Fruit fly (Drosophila melanogaster) whole organism, prepupa: Measurements from ENCODE around the gene CG16824.

Source experiments
- CG10631 ChIP-seq: fragments of 200-800 bp; sonication (Bioruptor generic); optimal IDR thresholded peaks from 2 replicates; lab custom pipeline; 2016; ENCODE audit warnings: missing biosample characterization, missing genetic modification characterization
- CG10669 ChIP-seq: fragments of 200-800 bp; sonication (Bioruptor generic); optimal IDR thresholded peaks from 3 replicates; lab custom pipeline; 2018; ENCODE audit warnings: missing biosample characterization, mild to moderate bottlenecking, missing genetic modification characterization, moderate library complexity
- CG11294 ChIP-seq: fragments of 200-800 bp; sonication (Bioruptor generic); IDR thresholded peaks from 2 replicates; pipeline ENCODE4 v1.3.6; 2022; ENCODE audit warnings: missing biosample characterization, missing genetic modification characterization
- CG11762 ChIP-seq: fragments of 200-800 bp; sonication (Bioruptor generic); optimal IDR thresholded peaks from 3 replicates; lab custom pipeline; 2016; ENCODE audit warnings: missing biosample characterization, missing genetic modification characterization; ENCODE audit not compliant: insufficient read depth
- CG11902 ChIP-seq: fragments of 200-800 bp; sonication (Bioruptor generic); optimal IDR thresholded peaks from 3 replicates; lab custom pipeline; 2016; ENCODE audit warnings: missing biosample characterization, missing genetic modification characterization
- CG15336 ChIP-seq: fragments of 200-800 bp; sonication (Bioruptor generic); IDR thresholded peaks from 2 replicates; pipeline ENCODE4 v1.3.6; 2022; ENCODE audit warnings: missing biosample characterization, missing genetic modification characterization
- CG3032 ChIP-seq: fragments of 200-800 bp; optimal IDR thresholded peaks from 2 replicates; lab custom pipeline; 2019; ENCODE audit warnings: missing biosample characterization, mild to moderate bottlenecking, missing genetic modification characterization, moderate library complexity
- CG31627 ChIP-seq: fragments of 200-800 bp; sonication (Bioruptor generic); optimal IDR thresholded peaks from 3 replicates; lab custom pipeline; 2016; ENCODE audit warnings: missing biosample characterization, missing genetic modification characterization
- CG32006 ChIP-seq: fragments of 200-800 bp; sonication (Bioruptor generic); optimal IDR thresholded peaks from 3 replicates; lab custom pipeline; 2017; ENCODE audit warnings: missing biosample characterization, mild to moderate bottlenecking, missing genetic modification characterization
- CG34406 ChIP-seq: fragments of 200-800 bp; sonication (Bioruptor generic); optimal IDR thresholded peaks from 3 replicates; lab custom pipeline; 2016; ENCODE audit warnings: missing biosample characterization, missing genetic modification characterization
- CG3919 ChIP-seq: fragments of 200-800 bp; sonication (Bioruptor generic); optimal IDR thresholded peaks from 3 replicates; lab custom pipeline; 2016; ENCODE audit warnings: missing biosample characterization, missing genetic modification characterization
- CG6163 ChIP-seq: fragments of 200-800 bp; sonication (Bioruptor generic); IDR thresholded peaks from 3 replicates; pipeline ENCODE4 v1.3.6; 2022; ENCODE audit warnings: missing biosample characterization, missing genetic modification characterization
- CG6276 ChIP-seq: fragments of 200-800 bp; sonication (Bioruptor generic); optimal IDR thresholded peaks from 2 replicates; lab custom pipeline; 2017; ENCODE audit warnings: missing biosample characterization, mild to moderate bottlenecking, missing genetic modification characterization
- CG6792 ChIP-seq: fragments of 200-800 bp; sonication (Bioruptor generic); optimal IDR thresholded peaks from 3 replicates; lab custom pipeline; 2016; ENCODE audit warnings: missing biosample characterization, missing genetic modification characterization
- CG6854 ChIP-seq: fragments of 200-800 bp; sonication (Bioruptor generic); optimal IDR thresholded peaks from 2 replicates; lab custom pipeline; 2017; ENCODE audit warnings: missing biosample characterization, mild to moderate bottlenecking, missing genetic modification characterization
- CG8119 ChIP-seq: fragments of 200-800 bp; sonication (Bioruptor generic); IDR thresholded peaks from 3 replicates; pipeline ENCODE4 v1.3.6; 2022; ENCODE audit warnings: missing biosample characterization, missing genetic modification characterization
- CG8319 ChIP-seq: fragments of 200-800 bp; sonication (Bioruptor generic); optimal IDR thresholded peaks from 3 replicates; lab custom pipeline; 2016; ENCODE audit warnings: missing biosample characterization, missing genetic modification characterization
- CG8632 ChIP-seq: fragments of 200-800 bp; sonication (Bioruptor generic); optimal IDR thresholded peaks from 3 replicates; lab custom pipeline; 2016; ENCODE audit warnings: missing biosample characterization, missing genetic modification characterization
- CG9139 ChIP-seq: fragments of 200-800 bp; sonication (Bioruptor generic); optimal IDR thresholded peaks from 3 replicates; lab custom pipeline; 2017; ENCODE audit warnings: missing biosample characterization, mild to moderate bottlenecking, missing genetic modification characterization
- Eip75B ChIP-seq: fragments of 200-800 bp; sonication (Bioruptor generic); optimal IDR thresholded peaks from 3 replicates; lab custom pipeline; 2016; ENCODE audit warnings: missing biosample characterization, missing genetic modification characterization
- Eip93F ChIP-seq: fragments of 200-800 bp; sonication (Bioruptor generic); optimal IDR thresholded peaks from 2 replicates; lab custom pipeline; 2016; ENCODE audit warnings: missing biosample characterization, mild to moderate bottlenecking, missing genetic modification characterization
- Ets21C ChIP-seq: fragments of 200-800 bp; sonication (Bioruptor generic); optimal IDR thresholded peaks from 3 replicates; lab custom pipeline; 2016; ENCODE audit warnings: missing biosample characterization, missing genetic modification characterization
- Ets96B ChIP-seq: fragments of 200-800 bp; optimal IDR thresholded peaks from 2 replicates; lab custom pipeline; 2019; ENCODE audit warnings: missing biosample characterization, mild to moderate bottlenecking, missing genetic modification characterization, moderate library complexity
- Gug ChIP-seq: fragments of 200-800 bp; sonication (Bioruptor generic); IDR thresholded peaks from 2 replicates; pipeline ENCODE4 v1.3.6; 2022; ENCODE audit warnings: missing biosample characterization, missing genetic modification characterization
- Hr38 ChIP-seq: sonication (Bioruptor generic); optimal IDR thresholded peaks from 2 replicates; lab custom pipeline; 2016; ENCODE audit warnings: missing biosample characterization, missing genetic modification characterization
- Met ChIP-seq: fragments of 200-800 bp; sonication (Bioruptor generic); optimal IDR thresholded peaks from 3 replicates; lab custom pipeline; 2016; ENCODE audit warnings: missing biosample characterization, missing genetic modification characterization
- OdsH ChIP-seq: fragments of 200-800 bp; sonication (Bioruptor generic); optimal IDR thresholded peaks from 3 replicates; lab custom pipeline; 2016; ENCODE audit warnings: missing biosample characterization, missing genetic modification characterization
- Smox ChIP-seq: fragments of 200-800 bp; sonication (Bioruptor generic); optimal IDR thresholded peaks from 3 replicates; lab custom pipeline; 2016; ENCODE audit warnings: missing biosample characterization, missing genetic modification characterization
- Sox14 ChIP-seq: fragments of 200-800 bp; sonication (Bioruptor generic); optimal IDR thresholded peaks from 3 replicates; lab custom pipeline; 2016; ENCODE audit warnings: missing biosample characterization, missing genetic modification characterization
- Sox15 ChIP-seq: fragments of 200-800 bp; sonication (Bioruptor generic); optimal IDR thresholded peaks from 3 replicates; lab custom pipeline; 2016; ENCODE audit warnings: missing biosample characterization, missing genetic modification characterization
- dsx ChIP-seq: fragments of 200-800 bp; optimal IDR thresholded peaks from 3 replicates; lab custom pipeline; 2019; ENCODE audit warnings: missing biosample characterization, mild to moderate bottlenecking, missing genetic modification characterization, moderate library complexity; ENCODE audit not compliant: poor library complexity, severe bottlenecking
- eg ChIP-seq: fragments of 200-800 bp; sonication (Bioruptor generic); IDR thresholded peaks from 3 replicates; pipeline ENCODE4 v1.3.6; 2022; ENCODE audit warnings: missing biosample characterization, missing genetic modification characterization
- esn ChIP-seq: fragments of 200-800 bp; sonication (Bioruptor generic); optimal IDR thresholded peaks from 2 replicates; lab custom pipeline; 2016; ENCODE audit warnings: missing biosample characterization, mild to moderate bottlenecking, missing genetic modification characterization, moderate library complexity
- fd59A ChIP-seq: fragments of 200-800 bp; sonication (Bioruptor generic); optimal IDR thresholded peaks from 2 replicates; lab custom pipeline; 2017; ENCODE audit warnings: missing biosample characterization, mild to moderate bottlenecking, missing genetic modification characterization, missing genetic modification reagents
- lz ChIP-seq: fragments of 200-800 bp; sonication (Bioruptor generic); optimal IDR thresholded peaks from 3 replicates; lab custom pipeline; 2016; ENCODE audit warnings: missing biosample characterization, missing genetic modification characterization
- salr ChIP-seq, 2 experiments: fragments of 200-800 bp; sonication (Bioruptor generic); optimal IDR thresholded peaks; 3 replicates each; lab custom pipeline; 2016 to 2018; ENCODE audit warnings: missing biosample characterization in 2 of 2, missing genetic modification characterization in 2 of 2, mild to moderate bottlenecking in 1 of 2
- spab ChIP-seq: fragments of 200-800 bp; sonication (Bioruptor generic); optimal IDR thresholded peaks from 2 replicates; lab custom pipeline; 2017; ENCODE audit warnings: missing biosample characterization, mild to moderate bottlenecking, missing genetic modification characterization, missing genetic modification reagents
- svp ChIP-seq: fragments of 200-800 bp; sonication (Bioruptor generic); peaks from one replicate; lab custom pipeline; 2016; ENCODE audit warnings: missing biosample characterization, missing genetic modification characterization
- topi ChIP-seq: fragments of 200-800 bp; sonication (Bioruptor generic); optimal IDR thresholded peaks from 3 replicates; lab custom pipeline; 2016; ENCODE audit warnings: missing biosample characterization, missing genetic modification characterization

CG16824 gene

DNA sequence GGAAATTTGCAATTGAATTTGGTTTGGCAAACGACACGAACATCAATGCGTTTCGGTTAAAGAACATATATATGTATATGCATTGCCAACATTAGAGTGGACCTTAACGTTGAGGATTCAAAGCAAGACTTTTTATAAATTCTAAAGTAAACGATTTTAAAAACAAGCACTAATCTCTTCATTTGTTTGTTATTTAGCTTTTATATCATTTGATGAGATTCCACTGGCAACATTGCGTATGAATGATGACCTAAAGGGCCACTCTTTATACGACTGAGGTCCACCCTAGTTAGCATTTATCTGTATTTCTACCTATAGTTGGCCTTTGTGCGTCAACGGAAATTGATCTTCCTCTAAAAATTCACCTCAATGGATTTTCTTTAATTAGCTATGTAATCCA is 34.1 kb upstream of the CG16824 start (continued):
- no peak for TF ChIP-seq esn (GFP tag; lab: Kevin White, UChicago)
- TF ChIP-seq Sox15 (GFP tag; lab: Kevin White, UChicago): no peak
- TF ChIP-seq CG9139: no peak
- no peak for TF ChIP-seq CG6854
- TF ChIP-seq Hr38 (GFP tag; lab: Kevin White, UChicago): no peak
- no peak for TF ChIP-seq CG10669 (GFP tag; lab: Kevin White, UChicago)
- no peak for TF ChIP-seq lz
- TF ChIP-seq CG6276 (GFP tag; lab: Kevin White, UChicago): peak; percentile 52
- TF ChIP-seq CG8632 (GFP tag; lab: Kevin White, UChicago): no peak
- no peak for TF ChIP-seq dsx (GFP tag; lab: Kevin White, UChicago)
- TF ChIP-seq CG15336 (GFP tag; lab: Robert Waterston, UW): peak; percentile 66
- TF ChIP-seq CG6163: peak; percentile 53; the same call in 1 of the 3 replicates
- TF ChIP-seq Eip93F (GFP tag; lab: Kevin White, UChicago): no peak
- TF ChIP-seq CG3032 (tag; lab: Kevin White, UChicago): no peak
- TF ChIP-seq eg (GFP tag; lab: Robert Waterston, UW): no peak; the same call in 2 of the 3 replicates
- no peak for TF ChIP-seq Sox14 (GFP tag; lab: Kevin White, UChicago)
- no peak for TF ChIP-seq CG34406 (GFP tag; lab: Kevin White, UChicago)
- no peak for TF ChIP-seq fd59A
- peak; percentile 42 for TF ChIP-seq CG3919 (GFP tag; lab: Kevin White, UChicago)
- TF ChIP-seq CG8119 (GFP tag; lab: Robert Waterston, UW): peak; percentile 60; the same call in 2 of the 3 replicates
- TF ChIP-seq Met (GFP tag; lab: Kevin White, UChicago): peak; percentile 18
- peak; percentile 24 for TF ChIP-seq CG32006
- TF ChIP-seq CG11294: no peak
- TF ChIP-seq Smox (GFP tag; lab: Kevin White, UChicago): no peak
- TF ChIP-seq topi (GFP tag; lab: Kevin White, UChicago): no peak
- TF ChIP-seq Ets21C: no peak
- TF ChIP-seq CG6792 (GFP tag; lab: Kevin White, UChicago): no peak
- TF ChIP-seq, all 60 proteins: peak for 15

DNA sequence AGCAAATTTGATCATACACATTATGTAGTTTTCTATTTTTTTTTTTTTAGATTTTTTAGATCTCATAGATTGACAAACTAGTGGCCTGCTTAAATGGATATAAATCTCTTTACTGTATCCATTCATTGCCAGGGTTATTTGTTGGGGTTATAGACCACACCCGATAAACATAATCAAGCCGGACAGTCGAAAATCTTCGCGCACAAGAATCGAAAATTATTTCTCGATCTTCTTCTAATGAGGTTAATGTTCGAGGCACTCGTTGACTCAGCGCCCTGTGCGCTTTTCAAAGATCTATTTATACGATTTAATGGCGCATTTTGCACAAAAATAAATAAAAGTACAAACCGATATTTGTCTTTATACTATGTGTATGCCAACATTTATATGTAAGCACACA is 33.2 kb upstream of the CG16824 start, which contains the start of gene CG31730:
Gene CG31730, minus strand, starts transcription at position 101 of the 400 bp plus-strand sequence.
- TF ChIP-seq Gug (GFP tag; lab: Robert Waterston, UW): no peak
- TF ChIP-seq CG10631 (GFP tag; lab: Kevin White, UChicago): no peak
- TF ChIP-seq Met (GFP tag; lab: Kevin White, UChicago): no peak
- no peak for TF ChIP-seq CG10669 (GFP tag; lab: Kevin White, UChicago)
- TF ChIP-seq esn (GFP tag; lab: Kevin White, UChicago): no peak
- no peak for TF ChIP-seq CG11762 (GFP tag; lab: Kevin White, UChicago)
- no peak for TF ChIP-seq CG11902 (GFP tag; lab: Kevin White, UChicago)
- TF ChIP-seq dsx (GFP tag; lab: Kevin White, UChicago): no peak
- TF ChIP-seq Ets96B (tag; lab: Kevin White, UChicago): no peak
- no peak for TF ChIP-seq OdsH
- no peak for TF ChIP-seq Ets21C
- no peak for TF ChIP-seq svp (GFP tag; lab: Kevin White, UChicago)
- no peak for TF ChIP-seq CG8319 (GFP tag; lab: Kevin White, UChicago)
- no peak for TF ChIP-seq CG9139
- no peak for TF ChIP-seq topi (GFP tag; lab: Kevin White, UChicago)

- no peak for TF ChIP-seq salr (GFP tag; optimal IDR thresholded peaks at IDR 0.05; lab: Kevin White, UChicago)
- no peak for TF ChIP-seq spab (GFP tag; lab: Kevin White, UChicago)
- no peak for TF ChIP-seq Eip75B (GFP tag; lab: Kevin White, UChicago)
- TF ChIP-seq CG31627 (GFP tag; lab: Kevin White, UChicago): no peak
- no peak for TF ChIP-seq Met (GFP tag; lab: Kevin White, UChicago)
- TF ChIP-seq Gug (GFP tag; lab: Robert Waterston, UW): no peak
- no peak for TF ChIP-seq CG3919 (GFP tag; lab: Kevin White, UChicago)
Measured at dm6 chr2L:13260740-13261139, 32.1 kb upstream of the CG16824 start, which contains the start of gene CG44085. TSS of gene CG44085 (plus strand) at chr2L:13261008.
